Fruit fly (Drosophila melanogaster): ENCODE measurements around the gene CG15005.

Gene CG15005

dm6 chr3L:4239442-4240322 is 35.5 kb upstream of the CG15005 start, which contains the start of gene Sqor (continued):
- TF ChIP-seq B-H2 (GFP tag; optimal IDR thresholded peaks at IDR 0.05) (peak; percentile 78), chm (GFP tag; IDR thresholded peaks at IDR 0.05) (peak; percentile 55; the same call in 1 of the 2 replicates), Fer1 (GFP tag; optimal IDR thresholded peaks at IDR 0.05) (peak; percentile 89), CG12219 (GFP tag; optimal IDR thresholded peaks at IDR 0.05) (peak; percentile 81), CG12236 (GFP tag; optimal IDR thresholded peaks at IDR 0.05) (peak; percentile 27), CG3995 (GFP tag; optimal IDR thresholded peaks at IDR 0.05) (peak; percentile 63), pho (GFP tag; optimal IDR thresholded peaks at IDR 0.05) (peak; percentile 90), CG13775 (GFP tag; optimal IDR thresholded peaks at IDR 0.05) (peak; percentile 81), Mad (GFP tag; optimal IDR thresholded peaks at IDR 0.05) (peak; percentile 76), Nf-YB (GFP tag; optimal IDR thresholded peaks at IDR 0.05) (peak; percentile 68), jigr1 (GFP tag; IDR thresholded peaks at IDR 0.05) (peak; percentile 71; the same call in 2 of the 3 replicates), CG8089 (GFP tag; optimal IDR thresholded peaks at IDR 0.05) (peak; percentile 66), CG16779 (GFP tag; IDR thresholded peaks at IDR 0.05) (peak; percentile 71; the same call in 1 of the 2 replicates), Hmx (GFP tag; optimal IDR thresholded peaks at IDR 0.05) (peak; percentile 77), CG1602 (GFP tag; optimal IDR thresholded peaks at IDR 0.05) (peak; percentile 66), hth (optimal IDR thresholded peaks at IDR 0.05) (no peak), CG11085 (GFP tag; IDR thresholded peaks at IDR 0.05) (no peak; the same call in 1 of the 2 replicates), CG3065 (GFP tag; optimal IDR thresholded peaks at IDR 0.05) (peak; percentile 31), CG9215 (GFP tag; IDR thresholded peaks at IDR 0.05) (peak; percentile 65), emc (GFP tag; optimal IDR thresholded peaks at IDR 0.05) (peak; percentile 71), CG2678 (tag; optimal IDR thresholded peaks at IDR 0.05) (peak; percentile 94), tio (GFP tag; optimal IDR thresholded peaks at IDR 0.05) (no peak), Nf-YC (tag; optimal IDR thresholded peaks at IDR 0.05) (peak; percentile 75), gcm (GFP tag; optimal IDR thresholded peaks at IDR 0.05) (peak; percentile 68), Sox102F (GFP tag; optimal IDR thresholded peaks at IDR 0.05) (peak; percentile 89), bigmax (GFP tag; optimal IDR thresholded peaks at IDR 0.05) (no peak), Sry-δ (GFP tag; optimal IDR thresholded peaks at IDR 0.05) (peak; percentile 28), Kr (GFP tag; optimal IDR thresholded peaks at IDR 0.05) (no peak), sim (GFP tag; IDR thresholded peaks at IDR 0.05) (0 out of 2 replicates have a peak, but pooled peaks have one; percentile 26), chn (GFP tag; optimal IDR thresholded peaks at IDR 0.05) (peak; percentile 81), Drgx (GFP tag; IDR thresholded peaks at IDR 0.05) (peak; percentile 92), CG15073 (GFP tag; optimal IDR thresholded peaks at IDR 0.05) (peak; percentile 49), CG18011 (GFP tag; optimal IDR thresholded peaks at IDR 0.05) (peak; percentile 80), crc (GFP tag; optimal IDR thresholded peaks at IDR 0.05) (peak; percentile 86), CG17802 (tag; optimal IDR thresholded peaks at IDR 0.05) (peak; percentile 53), Mrtf (GFP tag; IDR thresholded peaks at IDR 0.05) (peak; percentile 74), Camta (GFP tag; optimal IDR thresholded peaks at IDR 0.05) (peak; percentile 73), cad (GFP tag; optimal IDR thresholded peaks at IDR 0.05) (no peak), sug (tag; optimal IDR thresholded peaks at IDR 0.05) (peak; percentile 88), TFAM (GFP tag; optimal IDR thresholded peaks at IDR 0.05) (no peak), CG9727 (GFP tag; optimal IDR thresholded peaks at IDR 0.05) (peak; percentile 87), Med (GFP tag) (peak; percentile 98), hkb (optimal IDR thresholded peaks at IDR 0.05) (no peak), hkb (GFP tag; IDR thresholded peaks at IDR 0.05) (peak; percentile 85), hb (GFP tag; IDR thresholded peaks at IDR 0.05; ENCODE audit: partially characterized antibody) (no peak), Sox100B (GFP tag; optimal IDR thresholded peaks at IDR 0.05) (no peak), CG10267 (tag; optimal IDR thresholded peaks at IDR 0.05) (peak; percentile 56), CG2712 (tag; optimal IDR thresholded peaks at IDR 0.05) (peak; percentile 79), CG6791 (GFP tag; IDR thresholded peaks at IDR 0.05; ENCODE audit: partially characterized antibody) (0 out of 3 replicates have a peak, but pooled peaks have one; percentile 43)
